Worm (Caenorhabditis elegans): ENCODE measurements around the gene gei-6.

The gei-6 gene

DNA sequence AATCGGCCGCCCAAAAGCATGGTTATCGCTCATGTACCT is 6.3 kb upstream of the gei-6 start, which contains the start of gene hpo-9:
Gene hpo-9, minus strand, starts transcription at position 37 of the 39 bp plus-strand sequence.
- TF ChIP-seq lir-3 (tag; optimal IDR thresholded peaks at IDR 0.05) = no peak
- TF ChIP-seq vab-7 (GFP tag; IDR thresholded peaks at IDR 0.05) = no peak
- TF ChIP-seq Y48G9A.11 (GFP tag; IDR thresholded peaks at IDR 0.05) = no peak
- no peak for TF ChIP-seq rbr-2 (tag; optimal IDR thresholded peaks at IDR 0.05)
- no peak for TF ChIP-seq ceh-44 (GFP tag; IDR thresholded peaks at IDR 0.05)
- no peak for TF ChIP-seq mdt-29 (GFP tag; IDR thresholded peaks at IDR 0.05)
- no peak for TF ChIP-seq nhr-111 (GFP tag; optimal IDR thresholded peaks at IDR 0.05)
- no peak for TF ChIP-seq lin-1 (GFP tag; IDR thresholded peaks at IDR 0.05)
- no peak for TF ChIP-seq nhr-28 (tag; optimal IDR thresholded peaks at IDR 0.05)
- TF ChIP-seq ceh-20 (GFP tag; IDR thresholded peaks at IDR 0.05) = no peak
- no peak for TF ChIP-seq unc-39 (tag; optimal IDR thresholded peaks at IDR 0.05)
- no peak for TF ChIP-seq lim-7 (GFP tag; IDR thresholded peaks at IDR 0.05)
- TF ChIP-seq lsy-2 (tag; optimal IDR thresholded peaks at IDR 0.05) = no peak
- no peak for TF ChIP-seq aly-2 (tag; optimal IDR thresholded peaks at IDR 0.05)

DNA sequence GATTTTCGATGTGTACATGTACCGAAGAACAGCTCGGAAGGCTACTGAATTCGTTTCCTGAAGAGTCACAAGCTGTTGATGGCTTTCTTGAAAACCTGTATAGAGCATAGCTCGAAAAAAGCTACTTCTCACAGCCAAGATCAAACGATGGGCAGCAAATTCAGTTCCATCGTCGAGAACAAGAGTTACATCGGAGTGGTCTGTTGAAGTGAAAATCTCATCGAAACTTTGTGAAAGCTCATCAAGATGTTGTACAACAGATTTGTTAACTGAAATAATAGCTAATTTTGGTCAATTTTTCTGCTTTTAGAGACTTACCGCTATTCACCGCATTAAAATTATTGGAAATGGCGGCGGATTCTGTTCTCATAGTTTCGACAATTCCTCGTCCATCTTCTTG is 6.0 kb upstream of the gei-6 start:
- TF ChIP-seq jun-1 (tag; optimal IDR thresholded peaks at IDR 0.05) (no peak), aha-1 (tag) (peak; percentile 54)

DNA sequence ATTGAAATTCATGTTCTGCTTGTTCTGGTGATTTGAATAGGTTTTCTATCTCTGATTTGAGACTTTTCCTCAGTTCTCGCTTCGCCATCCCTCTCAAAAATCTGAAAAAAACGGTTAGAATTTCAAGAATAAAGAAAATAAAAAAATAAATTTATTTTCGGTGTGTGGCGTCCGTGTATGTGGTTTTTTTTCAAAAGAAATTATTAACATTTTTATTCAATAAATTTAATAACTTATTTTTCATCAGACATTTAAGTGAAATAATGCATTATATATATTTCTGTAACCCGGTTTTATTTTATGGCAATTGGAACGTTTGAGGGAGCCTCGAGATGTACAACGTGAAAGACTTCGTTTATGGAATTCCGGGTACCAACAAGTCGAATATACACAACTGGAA is 4.1 kb upstream of the gei-6 start, which contains the start of gene C05C8.5:
Gene C05C8.5, minus strand, starts transcription at position 101 of the 400 bp plus-strand sequence.
- TF ChIP-seq attf-4 (tag; optimal IDR thresholded peaks at IDR 0.05) (no peak), spr-3 (GFP tag; optimal IDR thresholded peaks at IDR 0.05) (no peak), egl-43 (GFP tag; IDR thresholded peaks at IDR 0.05) (no peak), lin-39 (tag; optimal IDR thresholded peaks at IDR 0.05) (no peak), rbr-2 (tag; optimal IDR thresholded peaks at IDR 0.05) (no peak), daf-12 (tag; optimal IDR thresholded peaks at IDR 0.05) (no peak), nhr-77 (tag; optimal IDR thresholded peaks at IDR 0.05) (no peak), lin-38 (GFP tag; IDR thresholded peaks at IDR 0.05) (no peak), lin-15B (tag; optimal IDR thresholded peaks at IDR 0.05) (no peak), ctbp-1 (GFP tag; IDR thresholded peaks at IDR 0.05) (no peak), daf-8 (GFP tag; IDR thresholded peaks at IDR 0.05) (no peak), ztf-7 (tag; optimal IDR thresholded peaks at IDR 0.05) (no peak)

- no peak for TF ChIP-seq R02D3.7 (tag; optimal IDR thresholded peaks at IDR 0.05)
- peak; percentile 95 for TF ChIP-seq aha-1 (tag)
These were observed 876 bp upstream of the gei-6 start for ce11 chrV:7231524-7231923.

DNA sequence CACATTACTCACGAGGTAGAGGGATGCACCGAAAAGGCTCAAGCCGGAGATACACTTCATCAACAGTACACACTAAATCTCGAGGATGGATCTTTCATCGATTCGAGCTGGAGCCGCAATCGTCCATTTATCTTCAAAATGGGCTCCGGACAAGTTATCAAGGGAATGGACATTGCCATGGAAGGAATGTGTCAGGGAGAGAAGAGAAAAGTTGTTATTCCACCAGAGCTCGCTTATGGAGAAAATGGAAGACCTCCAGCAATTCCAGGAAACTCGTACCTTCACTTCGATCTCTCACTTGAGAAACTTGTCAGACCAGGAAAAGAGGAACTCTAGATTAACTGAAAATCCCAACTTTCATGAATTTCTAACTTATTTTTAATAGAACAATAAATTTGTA is 4.8 kb downstream of the gei-6 start:
- TF ChIP-seq ama-1 (optimal IDR thresholded peaks at IDR 0.05) (peak; percentile 56), aha-1 (tag) (peak; percentile 86), lin-15B (tag; optimal IDR thresholded peaks at IDR 0.05) (no peak), nhr-77 (tag; optimal IDR thresholded peaks at IDR 0.05) (no peak), unc-39 (tag; optimal IDR thresholded peaks at IDR 0.05) (no peak)

ce11 chrV:7224947-7225346 is 5.7 kb downstream of the gei-6 start, which contains the start of gene fkb-3:
Gene fkb-3, plus strand, starts transcription at chrV:7225223.
- TF ChIP-seq fos-1 (tag; optimal IDR thresholded peaks at IDR 0.05) (no peak), mdl-1 (tag; optimal IDR thresholded peaks at IDR 0.05) (peak in 1 of 2 experiments; percentile 48), spr-3 (GFP tag; optimal IDR thresholded peaks at IDR 0.05) (no peak), jun-1 (tag; optimal IDR thresholded peaks at IDR 0.05) (no peak), unc-62 (GFP tag; optimal IDR thresholded peaks at IDR 0.05 in 1 of 2) (no peak), unc-62 (tag; optimal IDR thresholded peaks at IDR 0.05) (no peak), lim-7 (GFP tag; IDR thresholded peaks at IDR 0.05) (no peak), madf-5 (GFP tag; IDR thresholded peaks at IDR 0.05) (no peak), lin-38 (GFP tag; IDR thresholded peaks at IDR 0.05) (no peak), mxl-3 (GFP tag; optimal IDR thresholded peaks at IDR 0.05) (peak; percentile 25), skn-1 (tag; optimal IDR thresholded peaks at IDR 0.05) (no peak), nhr-28 (tag; optimal IDR thresholded peaks at IDR 0.05) (peak; percentile 20), tra-1 (GFP tag; IDR thresholded peaks at IDR 0.05) (no peak), pqm-1 (tag; optimal IDR thresholded peaks at IDR 0.05) (no peak)

Measured in whole organism, L4 larva.